Fruit fly (Drosophila melanogaster) whole organism, embryonic: ENCODE measurements around the gene nod.

Source experiments
- CG12236 ChIP-seq: fragments of 200-800 bp; sonication (Bioruptor generic); optimal IDR thresholded peaks from 2 replicates; lab custom pipeline; 2016; ENCODE audit warnings: missing biosample characterization, missing genetic modification characterization
- CG15514 ChIP-seq: fragments of 200-800 bp; sonication (Bioruptor generic); optimal IDR thresholded peaks from 3 replicates; lab custom pipeline; 2017; ENCODE audit warnings: missing biosample characterization, missing genetic modification characterization, mild to moderate bottlenecking, moderate library complexity, missing genetic modification reagents
- CG17568 ChIP-seq: fragments of 200-800 bp; sonication (Bioruptor generic); optimal IDR thresholded peaks from 2 replicates; lab custom pipeline; 2018; ENCODE audit warnings: missing biosample characterization, mild to moderate bottlenecking, missing genetic modification characterization, moderate library complexity
- CG7372 ChIP-seq: fragments of 200-800 bp; sonication (Bioruptor generic); IDR thresholded peaks from 2 replicates; pipeline ENCODE4 v1.3.6; 2022; ENCODE audit warnings: missing biosample characterization, missing genetic modification characterization
- CG7963 ChIP-seq: fragments of 200-800 bp; sonication (Bioruptor generic); IDR thresholded peaks from 3 replicates; pipeline ENCODE4 v1.3.6; 2022; ENCODE audit warnings: missing biosample characterization, missing genetic modification characterization; ENCODE audit not compliant: partially characterized antibody
- CG8478 ChIP-seq: fragments of >200 bp; optimal IDR thresholded peaks from 2 replicates; lab custom pipeline; 2018
- Hmx ChIP-seq: fragments of 200-800 bp; sonication (Bioruptor generic); optimal IDR thresholded peaks from 2 replicates; lab custom pipeline; 2016; ENCODE audit warnings: missing biosample characterization, missing genetic modification characterization
- dpn ChIP-seq, 2 experiments: fragments of 200-800 bp; sonication (Bioruptor generic); optimal IDR thresholded peaks; 3 replicates each; lab custom pipeline; 2016; ENCODE audit warnings: missing biosample characterization in 2 of 2, missing genetic modification characterization in 2 of 2
- en ChIP-seq: fragments of 200-800 bp; sonication (Bioruptor generic); optimal IDR thresholded peaks from 2 replicates; lab custom pipeline; 2016; ENCODE audit warnings: missing biosample characterization, missing genetic modification characterization
- lilli ChIP-seq: fragments of 200-800 bp; sonication (Bioruptor generic); optimal IDR thresholded peaks from 3 replicates; lab custom pipeline; 2016; ENCODE audit warnings: missing biosample characterization, missing genetic modification characterization
- sisA ChIP-seq: fragments of 200-800 bp; sonication (Bioruptor generic); IDR thresholded peaks from 2 replicates; pipeline ENCODE4 v1.3.6; 2022; ENCODE audit warnings: missing biosample characterization, missing genetic modification characterization

- TF ChIP-seq CG15514 = no peak
- TF ChIP-seq dpn (GFP tag; optimal IDR thresholded peaks at IDR 0.05; lab: Kevin White, UChicago) = no peak
- no peak for TF ChIP-seq CG7963 (GFP tag; lab: Robert Waterston, UW)
- peak; percentile 43 for TF ChIP-seq CG17568 (GFP tag; lab: Kevin White, UChicago)
- TF ChIP-seq CG12236 = no peak
- TF ChIP-seq Hmx = no peak
- no peak for TF ChIP-seq CG8478 (lab: Kevin White, UChicago)
- TF ChIP-seq en (GFP tag; lab: Kevin White, UChicago) = no peak
- TF ChIP-seq lilli (GFP tag; lab: Kevin White, UChicago) = peak; percentile 11
- TF ChIP-seq CG7372 (GFP tag; lab: Robert Waterston, UW) = no peak
- TF ChIP-seq sisA = no peak
Observed at dm6 chrX:11555070-11555469, 25.5 kb upstream of the nod start.
